Worm (Caenorhabditis elegans) whole organism, L2 larva: ENCODE results near the gene ech-4.

Experiments
- C34F6.9 ChIP-seq: fragments of 150-350 bp; optimal IDR thresholded peaks from 2 replicates; lab custom pipeline; 2014; ENCODE audit warnings: missing biosample characterization, missing genetic modification characterization
- F13H6.1 ChIP-seq: sonication (generic microtip); optimal IDR thresholded peaks from 2 replicates; lab custom pipeline; 2016; ENCODE audit warnings: missing genetic modification characterization, missing compliant biosample characterization
- R02D3.7 ChIP-seq: fragments of 150-350 bp; optimal IDR thresholded peaks from 2 replicates; lab custom pipeline; 2014; ENCODE audit warnings: missing biosample characterization, missing genetic modification characterization
- Y55F3AM.14 ChIP-seq: fragments of 200-800 bp; sonication (Bioruptor generic); optimal IDR thresholded peaks from 2 replicates; lab custom pipeline; 2018; ENCODE audit warnings: mild to moderate bottlenecking, missing genetic modification characterization, missing compliant biosample characterization
- ZK546.5 ChIP-seq: sonication (generic microtip); optimal IDR thresholded peaks from 2 replicates; lab custom pipeline; 2017; ENCODE audit warnings: missing biosample characterization, missing genetic modification characterization
- aly-2 ChIP-seq: fragments of 150-350 bp; optimal IDR thresholded peaks from 2 replicates; lab custom pipeline; 2014; ENCODE audit warnings: missing biosample characterization, missing genetic modification characterization
- ama-1 ChIP-seq: fragments of 150-350 bp; optimal IDR thresholded peaks from 2 replicates; lab custom pipeline; 2018; ENCODE audit warnings: inconsistent platforms
- blmp-1 ChIP-seq: sonication (generic microtip); optimal IDR thresholded peaks from 2 replicates; lab custom pipeline; 2017; ENCODE audit warnings: missing genetic modification characterization, mild to moderate bottlenecking, missing compliant biosample characterization, antibody characterized with exemption, moderate library complexity; ENCODE audit not compliant: insufficient read depth
- ceh-16 ChIP-seq: fragments of 150-350 bp; optimal IDR thresholded peaks from 2 replicates; lab custom pipeline; 2014; ENCODE audit warnings: missing biosample characterization, missing genetic modification characterization
- ceh-82 ChIP-seq: fragments of 150-350 bp; optimal IDR thresholded peaks from 2 replicates; lab custom pipeline; 2014; ENCODE audit warnings: missing biosample characterization, missing genetic modification characterization
- crh-2 ChIP-seq: sonication (generic microtip); optimal IDR thresholded peaks from 2 replicates; lab custom pipeline; 2017; ENCODE audit warnings: missing biosample characterization, missing genetic modification characterization
- dmd-4 ChIP-seq: sonication (generic microtip); optimal IDR thresholded peaks from 2 replicates; lab custom pipeline; 2017; ENCODE audit warnings: missing biosample characterization, missing genetic modification characterization
- egl-27 ChIP-seq: sonication (generic microtip); optimal IDR thresholded peaks from 3 replicates; lab custom pipeline; 2017; ENCODE audit warnings: missing biosample characterization, missing genetic modification reagents, missing genetic modification characterization
- elt-1 ChIP-seq: fragments of 150-350 bp; optimal IDR thresholded peaks from 2 replicates; lab custom pipeline; 2014; ENCODE audit warnings: missing biosample characterization, missing genetic modification characterization
- elt-3 ChIP-seq: sonication (generic microtip); optimal IDR thresholded peaks from 2 replicates; lab custom pipeline; 2017; ENCODE audit warnings: missing biosample characterization, missing genetic modification characterization
- fos-1 ChIP-seq: fragments of 150-350 bp; optimal IDR thresholded peaks from 2 replicates; lab custom pipeline; 2014; ENCODE audit warnings: missing biosample characterization, missing genetic modification characterization
- gmeb-1 ChIP-seq: fragments of 150-350 bp; optimal IDR thresholded peaks from 2 replicates; lab custom pipeline; 2014; ENCODE audit warnings: missing biosample characterization, missing genetic modification characterization
- lin-13 ChIP-seq: fragments of 150-350 bp; optimal IDR thresholded peaks from 2 replicates; lab custom pipeline; 2014; ENCODE audit warnings: missing biosample characterization, missing genetic modification reagents, missing genetic modification characterization
- lin-39 ChIP-seq: fragments of 150-350 bp; optimal IDR thresholded peaks from 2 replicates; lab custom pipeline; 2014; ENCODE audit warnings: missing biosample characterization, missing genetic modification reagents, missing genetic modification characterization
- mab-5 ChIP-seq: fragments of 150-350 bp; optimal IDR thresholded peaks from 2 replicates; lab custom pipeline; 2014; ENCODE audit warnings: missing biosample characterization, missing genetic modification characterization
- mbf-1 ChIP-seq: sonication (generic microtip); optimal IDR thresholded peaks from 2 replicates; lab custom pipeline; 2017; ENCODE audit warnings: missing biosample characterization, missing genetic modification characterization
- mdl-1 ChIP-seq, 2 experiments: fragments of 150-350 bp in 1 of 2; sonication (generic microtip) in 1 of 2; optimal IDR thresholded peaks; 2 replicates each; lab custom pipeline; 2017; ENCODE audit warnings: missing biosample characterization in 2 of 2, missing genetic modification characterization in 2 of 2
- nhr-10 ChIP-seq: sonication (generic microtip); optimal IDR thresholded peaks from 2 replicates; lab custom pipeline; 2017; ENCODE audit warnings: missing biosample characterization, missing genetic modification characterization
- nhr-11 ChIP-seq: fragments of 150-350 bp; optimal IDR thresholded peaks from 2 replicates; lab custom pipeline; 2014; ENCODE audit warnings: missing biosample characterization, missing genetic modification characterization
- nhr-12 ChIP-seq: fragments of 150-350 bp; optimal IDR thresholded peaks from 2 replicates; lab custom pipeline; 2014; ENCODE audit warnings: missing biosample characterization, missing genetic modification characterization
- nhr-129 ChIP-seq: fragments of 150-350 bp; optimal IDR thresholded peaks from 2 replicates; lab custom pipeline; 2014; ENCODE audit warnings: missing biosample characterization, missing genetic modification characterization
- nhr-21 ChIP-seq: fragments of 150-350 bp; optimal IDR thresholded peaks from 2 replicates; lab custom pipeline; 2014; ENCODE audit warnings: missing biosample characterization, missing genetic modification characterization
- nhr-237 ChIP-seq: fragments of 150-350 bp; optimal IDR thresholded peaks from 2 replicates; lab custom pipeline; 2014; ENCODE audit warnings: missing biosample characterization, missing genetic modification characterization
- nhr-25 ChIP-seq: fragments of 150-350 bp; sonication (generic microtip); optimal IDR thresholded peaks from 3 replicates; lab custom pipeline; 2014; ENCODE audit warnings: missing biosample characterization, missing genetic modification characterization
- nhr-6 ChIP-seq: fragments of 150-350 bp; optimal IDR thresholded peaks from 2 replicates; lab custom pipeline; 2014; ENCODE audit warnings: missing biosample characterization, missing genetic modification characterization
- nhr-77 ChIP-seq: fragments of 150-350 bp; optimal IDR thresholded peaks from 2 replicates; lab custom pipeline; 2014; ENCODE audit warnings: missing biosample characterization, missing genetic modification characterization
- peb-1 ChIP-seq: fragments of 150-350 bp; optimal IDR thresholded peaks from 2 replicates; lab custom pipeline; 2014; ENCODE audit warnings: missing biosample characterization, missing genetic modification characterization
- sem-4 ChIP-seq: fragments of 150-350 bp; optimal IDR thresholded peaks from 2 replicates; lab custom pipeline; 2014; ENCODE audit warnings: missing biosample characterization, missing genetic modification reagents, missing genetic modification characterization
- skn-1 ChIP-seq: sonication (generic microtip); optimal IDR thresholded peaks from 2 replicates; lab custom pipeline; 2017; ENCODE audit warnings: missing biosample characterization, missing genetic modification characterization
- sma-3 ChIP-seq: sonication (generic microtip); optimal IDR thresholded peaks from 2 replicates; lab custom pipeline; 2016; ENCODE audit warnings: missing genetic modification reagents, missing genetic modification characterization, missing compliant biosample characterization
- sma-9 ChIP-seq, 2 experiments: fragments of 150-350 bp in 1 of 2; sonication (generic microtip) in 1 of 2; optimal IDR thresholded peaks; 2 replicates each; lab custom pipeline; 2014 to 2016; ENCODE audit warnings: missing genetic modification characterization in 2 of 2, mild to moderate bottlenecking in 1 of 2, missing biosample characterization in 1 of 2, missing compliant biosample characterization in 1 of 2, missing genetic modification reagents in 1 of 2, moderate library complexity in 1 of 2
- unc-39 ChIP-seq: fragments of 150-350 bp; optimal IDR thresholded peaks from 2 replicates; lab custom pipeline; 2014; ENCODE audit warnings: missing biosample characterization, missing genetic modification characterization
- unc-55 ChIP-seq: fragments of 150-350 bp; sonication (generic microtip); optimal IDR thresholded peaks from 3 replicates; lab custom pipeline; 2014; ENCODE audit warnings: missing biosample characterization, missing genetic modification reagents, missing genetic modification characterization
- unc-62 ChIP-seq: fragments of 150-350 bp; optimal IDR thresholded peaks from 2 replicates; lab custom pipeline; 2014; ENCODE audit warnings: missing biosample characterization, missing genetic modification reagents, missing genetic modification characterization
- zag-1 ChIP-seq: fragments of 150-350 bp; optimal IDR thresholded peaks from 2 replicates; lab custom pipeline; 2014; ENCODE audit warnings: missing biosample characterization, missing genetic modification characterization
- ztf-1 ChIP-seq: fragments of 200-800 bp; sonication (Bioruptor generic); conservative IDR thresholded peaks from 2 replicates; pipeline ENCODE4 v1.3.6; 2022; ENCODE audit warnings: missing genetic modification characterization, missing compliant biosample characterization
- ztf-11 ChIP-seq: sonication (generic microtip); optimal IDR thresholded peaks from 2 replicates; lab custom pipeline; 2017; ENCODE audit warnings: missing biosample characterization, missing genetic modification characterization
- ztf-4 ChIP-seq: fragments of 150-350 bp; optimal IDR thresholded peaks from 2 replicates; lab custom pipeline; 2014; ENCODE audit warnings: missing biosample characterization, missing genetic modification characterization

Gene ech-4

DNA sequence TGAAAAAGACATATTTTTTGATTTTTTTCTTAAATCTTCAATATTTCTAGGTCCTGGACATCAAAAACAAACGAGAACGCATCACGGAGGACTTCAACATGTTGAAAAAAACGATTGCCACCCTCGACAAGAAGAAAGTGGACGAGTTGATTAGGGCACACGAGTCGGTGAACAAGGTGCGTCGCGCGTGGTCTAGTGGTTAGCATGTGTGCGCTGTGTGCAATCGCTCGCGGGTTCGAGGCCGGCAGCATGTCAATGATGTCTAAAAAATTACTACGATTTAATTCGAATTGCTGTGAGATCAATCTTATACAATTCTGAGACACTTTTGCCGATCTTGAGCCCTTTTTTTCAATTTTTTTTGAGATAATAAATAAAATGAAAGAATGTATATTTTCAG is 19.2 kb downstream of the ech-4 start (continued):
- TF ChIP-seq nhr-25 (tag; lab: Kevin White, UChicago) (peak; percentile 59), ceh-82 (tag; lab: Kevin White, UChicago) (no peak), unc-62 (GFP tag; lab: Kevin White, UChicago) (no peak), nhr-11 (tag; lab: Kevin White, UChicago) (no peak), ama-1 (no peak), elt-3 (tag; lab: Kevin White, UChicago) (no peak), Y55F3AM.14 (GFP tag; lab: Kevin White, UChicago) (peak; percentile 74), ztf-4 (tag; lab: Kevin White, UChicago) (peak; percentile 39), ZK546.5 (tag; lab: Kevin White, UChicago) (no peak), nhr-237 (tag; lab: Kevin White, UChicago) (no peak), unc-55 (GFP tag; lab: Kevin White, UChicago) (peak; percentile 47), mdl-1 (tag; optimal IDR thresholded peaks at IDR 0.05; lab: Kevin White, UChicago) (peak; percentile 12 to 40), nhr-10 (no peak), skn-1 (no peak), lin-39 (tag; lab: Kevin White, UChicago) (no peak), zag-1 (tag; lab: Kevin White, UChicago) (peak; percentile 45), nhr-12 (tag; lab: Kevin White, UChicago) (no peak), nhr-21 (tag; lab: Kevin White, UChicago) (peak; percentile 87), peb-1 (no peak)

DNA sequence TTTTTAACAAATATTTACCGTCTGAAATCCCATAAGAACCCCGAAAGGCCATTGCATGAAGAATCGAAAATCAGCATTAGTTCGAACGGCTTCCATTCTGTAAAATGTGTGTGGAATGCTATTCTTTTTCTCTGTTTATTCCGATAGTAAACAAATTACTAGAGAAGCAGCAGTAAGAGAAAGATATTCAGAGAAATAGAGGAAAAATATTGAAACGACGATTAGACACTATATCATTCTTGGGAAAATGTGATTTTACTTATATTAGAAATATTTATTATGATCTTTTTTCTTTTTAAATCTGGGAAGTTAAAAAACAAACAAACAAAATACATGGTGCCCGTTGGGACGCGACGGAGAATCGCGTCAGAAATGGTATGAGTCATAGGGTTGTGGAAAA is 22.7 kb downstream of the ech-4 start, which contains the start of gene M106.8:
Gene M106.8 (minus strand): TSS at position 101 of the 400 bp plus-strand sequence.
- no peak for TF ChIP-seq peb-1
- no peak for TF ChIP-seq C34F6.9 (tag; lab: Kevin White, UChicago)
- no peak for TF ChIP-seq crh-2
- no peak for TF ChIP-seq mbf-1
- TF ChIP-seq nhr-11 (tag; lab: Kevin White, UChicago): no peak
- TF ChIP-seq Y55F3AM.14 (GFP tag; lab: Kevin White, UChicago): no peak
- no peak for TF ChIP-seq unc-39 (tag; lab: Kevin White, UChicago)
- TF ChIP-seq nhr-129 (tag; lab: Kevin White, UChicago): no peak
- TF ChIP-seq dmd-4 (tag; lab: Kevin White, UChicago): no peak
- TF ChIP-seq sma-9 (GFP tag; optimal IDR thresholded peaks at IDR 0.05; lab: Kevin White, UChicago): no peak
- no peak for TF ChIP-seq sma-9 (tag; optimal IDR thresholded peaks at IDR 0.05; lab: Kevin White, UChicago)
- TF ChIP-seq mab-5 (tag; lab: Kevin White, UChicago): no peak
- no peak for TF ChIP-seq nhr-12 (tag; lab: Kevin White, UChicago)

DNA sequence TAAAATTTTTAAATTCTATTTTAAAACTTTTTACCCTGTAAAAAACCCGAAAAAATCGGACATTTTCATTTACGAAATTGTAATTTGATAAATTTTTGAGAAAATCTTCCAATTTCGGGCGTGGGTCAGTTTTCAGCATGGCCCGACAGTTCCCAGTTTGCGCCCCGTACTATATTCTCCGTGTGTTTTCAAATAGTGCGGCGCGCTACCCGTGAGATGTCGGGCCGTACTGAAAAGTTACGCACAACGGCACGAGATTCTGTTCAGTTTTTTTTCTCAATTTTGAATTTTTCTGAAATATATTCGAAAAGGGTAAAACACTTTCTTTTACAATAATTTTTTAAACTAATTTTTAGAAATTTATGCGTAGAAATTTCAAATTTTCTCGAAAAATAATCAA is 26.2 kb downstream of the ech-4 start:
- TF ChIP-seq aly-2 (tag; lab: Kevin White, UChicago): no peak
- no peak for TF ChIP-seq blmp-1 (tag; lab: Kevin White, UChicago)
- no peak for TF ChIP-seq gmeb-1 (tag; lab: Kevin White, UChicago)
- TF ChIP-seq unc-39 (tag; lab: Kevin White, UChicago): no peak
- TF ChIP-seq sma-3 (GFP tag; lab: Kevin White, UChicago): no peak
- no peak for TF ChIP-seq Y55F3AM.14 (GFP tag; lab: Kevin White, UChicago)
- TF ChIP-seq, all 48 proteins: peak for 0

DNA sequence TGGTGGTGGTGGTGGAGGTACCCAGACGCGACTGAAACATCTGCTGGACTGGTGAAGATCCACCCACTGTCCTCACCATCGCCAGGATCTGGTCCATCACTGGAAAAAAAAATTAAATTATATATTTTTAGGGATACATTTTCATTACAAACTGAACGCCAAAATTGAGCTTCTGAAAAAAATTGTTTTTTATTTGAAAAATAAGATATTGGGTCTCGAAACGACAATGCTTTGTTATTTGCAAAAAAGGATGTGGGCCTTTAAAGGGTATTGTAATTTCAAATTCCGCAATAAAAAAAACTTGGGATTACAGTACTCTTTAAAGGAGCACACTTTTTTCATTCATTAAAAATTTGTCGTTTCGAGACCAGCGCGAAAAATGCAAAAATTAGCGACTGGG is 29.1 kb downstream of the ech-4 start, which contains the start of gene M106.2:
Gene M106.2 (minus strand): TSS at position 101 of the 400 bp plus-strand sequence.
- no peak for TF ChIP-seq mbf-1
- no peak for TF ChIP-seq F13H6.1 (tag; lab: Kevin White, UChicago)
- no peak for TF ChIP-seq ztf-11 (tag; lab: Kevin White, UChicago)
- TF ChIP-seq lin-13 (GFP tag; lab: Kevin White, UChicago): no peak

ce11 chrII:10851110-10851509 is 30.3 kb downstream of the ech-4 start:
- no peak for TF ChIP-seq ama-1
- no peak for TF ChIP-seq peb-1
- no peak for TF ChIP-seq nhr-11 (tag; lab: Kevin White, UChicago)
- no peak for TF ChIP-seq mbf-1
- no peak for TF ChIP-seq ceh-82 (tag; lab: Kevin White, UChicago)
- no peak for TF ChIP-seq elt-1 (tag; lab: Kevin White, UChicago)
- TF ChIP-seq nhr-12 (tag; lab: Kevin White, UChicago): no peak
- TF ChIP-seq lin-39 (tag; lab: Kevin White, UChicago): no peak
- TF ChIP-seq unc-62 (GFP tag; lab: Kevin White, UChicago): peak; percentile 96
- TF ChIP-seq fos-1 (tag; lab: Kevin White, UChicago): peak; percentile 72
- TF ChIP-seq egl-27 (tag; lab: Kevin White, UChicago): peak; percentile 68
- TF ChIP-seq zag-1 (tag; lab: Kevin White, UChicago): no peak
- no peak for TF ChIP-seq ztf-1
- peak; percentile 82 for TF ChIP-seq sma-3 (GFP tag; lab: Kevin White, UChicago)
- TF ChIP-seq nhr-10: no peak
- no peak for TF ChIP-seq R02D3.7
- no peak for TF ChIP-seq nhr-6 (tag; lab: Kevin White, UChicago)
- no peak for TF ChIP-seq nhr-77 (tag; lab: Kevin White, UChicago)
- TF ChIP-seq unc-39 (tag; lab: Kevin White, UChicago): no peak
- TF ChIP-seq sem-4 (tag; lab: Kevin White, UChicago): peak; percentile 70
- peak; percentile 53 for TF ChIP-seq ztf-4 (tag; lab: Kevin White, UChicago)
- no peak for TF ChIP-seq ZK546.5 (tag; lab: Kevin White, UChicago)
- TF ChIP-seq F13H6.1 (tag; lab: Kevin White, UChicago): peak; percentile 90
- TF ChIP-seq ceh-16 (tag; lab: Kevin White, UChicago): peak; percentile 55
- no peak for TF ChIP-seq nhr-237 (tag; lab: Kevin White, UChicago)
- TF ChIP-seq nhr-21 (tag; lab: Kevin White, UChicago): peak; percentile 64
- TF ChIP-seq dmd-4 (tag; lab: Kevin White, UChicago): no peak
- TF ChIP-seq nhr-25 (tag; lab: Kevin White, UChicago): peak; percentile 87
